Worm (Caenorhabditis elegans) whole organism, young adult: ENCODE measurements around the gene nas-29.

Source experiments
- B0019.2 ChIP-seq: fragments of 200-800 bp; sonication (Bioruptor generic); conservative IDR thresholded peaks from 2 replicates; pipeline ENCODE4 v1.3.6; 2022; ENCODE audit warnings: missing genetic modification reagents, missing genetic modification characterization, missing compliant biosample characterization
- B0035.1 ChIP-seq: sonication (generic microtip); optimal IDR thresholded peaks from 2 replicates; lab custom pipeline; 2016; ENCODE audit warnings: missing genetic modification characterization, mild to moderate bottlenecking, missing compliant biosample characterization, missing genotype, missing genetic modification reagents
- B0336.3 ChIP-seq: fragments of 200-800 bp; sonication (Bioruptor generic); IDR thresholded peaks from 2 replicates; pipeline ENCODE4 v1.3.6; 2022; ENCODE audit warnings: missing genetic modification characterization, missing compliant biosample characterization
- F22D6.2 ChIP-seq: sonication (generic microtip); optimal IDR thresholded peaks from 2 replicates; lab custom pipeline; 2016; ENCODE audit warnings: mild to moderate bottlenecking, missing genetic modification characterization, missing compliant biosample characterization
- F37B4.10 ChIP-seq: fragments of 200-800 bp; sonication (Bioruptor generic); IDR thresholded peaks from 2 replicates; pipeline ENCODE4 v1.3.6; 2022; ENCODE audit warnings: missing genetic modification characterization, missing compliant biosample characterization
- F55B11.4 ChIP-seq: sonication (generic microtip); optimal IDR thresholded peaks from 2 replicates; lab custom pipeline; 2016; ENCODE audit warnings: missing compliant biosample characterization, missing genetic modification characterization, borderline replicate concordance; ENCODE audit not compliant: insufficient read depth
- F57A8.1 ChIP-seq: fragments of 200-800 bp; sonication (Bioruptor generic); optimal IDR thresholded peaks from 2 replicates; lab custom pipeline; 2018; ENCODE audit warnings: mild to moderate bottlenecking, missing genetic modification characterization, moderate library complexity, missing compliant biosample characterization
- K11D2.4 ChIP-seq: fragments of 200-800 bp; sonication (Bioruptor generic); IDR thresholded peaks from 2 replicates; pipeline ENCODE4 v1.3.6; 2022; ENCODE audit warnings: missing genetic modification reagents, missing genetic modification characterization, missing compliant biosample characterization
- Y53G8AR.9 ChIP-seq: fragments of 200-800 bp; sonication (Bioruptor generic); conservative IDR thresholded peaks from 2 replicates; pipeline ENCODE4 v1.3.6; 2022; ENCODE audit warnings: missing genetic modification reagents, missing genetic modification characterization, missing compliant biosample characterization
- Y67H2A.10 ChIP-seq: fragments of 200-800 bp; sonication (Bioruptor generic); conservative IDR thresholded peaks from 2 replicates; pipeline ENCODE4 v1.3.6; 2022; ENCODE audit warnings: missing genetic modification reagents, missing genetic modification characterization, missing compliant biosample characterization
- ZK185.1 ChIP-seq: sonication (generic microtip); optimal IDR thresholded peaks from 2 replicates; lab custom pipeline; 2016; ENCODE audit warnings: mild to moderate bottlenecking, missing genetic modification characterization, missing compliant biosample characterization; ENCODE audit not compliant: poor library complexity, severe bottlenecking
- ama-1 ChIP-seq, 3 experiments: fragments of 150-350 bp in 1 of 3; sonication (generic microtip) in 2 of 3; optimal IDR thresholded peaks; 2 replicates each; lab custom pipeline; 2014 to 2018; ENCODE audit warnings: missing biosample characterization in 2 of 3, missing genetic modification characterization in 2 of 3, missing genetic modification reagents in 2 of 3
- aptf-2 ChIP-seq: fragments of 200-800 bp; sonication (Bioruptor generic); conservative IDR thresholded peaks from 2 replicates; pipeline ENCODE4 v1.3.6; 2022; ENCODE audit warnings: missing genetic modification reagents, missing genetic modification characterization, missing compliant biosample characterization
- cebp-1 ChIP-seq, 2 experiments: fragments of 200-800 bp in 1 of 2; sonication (Bioruptor generic) in 1 of 2; sonication (generic microtip) in 1 of 2; IDR thresholded peaks in 1 of 2; optimal IDR thresholded peaks in 1 of 2; 2 replicates each; pipeline versions ENCODE4 v1.3.6 to Lab custom; 2017 to 2022; ENCODE audit warnings: missing compliant biosample characterization in 2 of 2, missing genetic modification characterization in 2 of 2, mild to moderate bottlenecking in 1 of 2, missing genetic modification reagents in 1 of 2, moderate library complexity in 1 of 2
- ceh-100 ChIP-seq: fragments of 200-800 bp; sonication (Bioruptor generic); IDR thresholded peaks from 2 replicates; pipeline ENCODE4 v1.3.6; 2022; ENCODE audit warnings: missing genetic modification reagents, missing genetic modification characterization, missing compliant biosample characterization
- ceh-79 ChIP-seq: sonication (generic microtip); optimal IDR thresholded peaks from 2 replicates; lab custom pipeline; 2017; ENCODE audit warnings: mild to moderate bottlenecking, missing genetic modification characterization, missing compliant biosample characterization
- ceh-91 ChIP-seq: fragments of 200-800 bp; sonication (Bioruptor generic); IDR thresholded peaks from 2 replicates; pipeline ENCODE4 v1.3.6; 2022; ENCODE audit warnings: missing genetic modification reagents, missing genetic modification characterization, missing compliant biosample characterization
- egl-18 ChIP-seq: fragments of 200-800 bp; sonication (Bioruptor generic); IDR thresholded peaks from 2 replicates; pipeline ENCODE4 v1.3.6; 2022; ENCODE audit warnings: missing genetic modification reagents, missing genetic modification characterization, missing compliant biosample characterization
- egrh-3 ChIP-seq: fragments of 200-800 bp; sonication (Bioruptor generic); IDR thresholded peaks from 2 replicates; pipeline ENCODE4 v1.3.6; 2022; ENCODE audit warnings: missing genetic modification reagents, missing genetic modification characterization, missing compliant biosample characterization
- gei-17 ChIP-seq: fragments of 200-800 bp; sonication (Bioruptor generic); optimal IDR thresholded peaks from 2 replicates; lab custom pipeline; 2018; ENCODE audit warnings: mild to moderate bottlenecking, missing genetic modification characterization, missing compliant biosample characterization
- him-1 ChIP-seq: sonication (generic microtip); optimal IDR thresholded peaks from 2 replicates; lab custom pipeline; 2016; ENCODE audit warnings: missing genotype, missing genetic modification reagents, missing genetic modification characterization, missing compliant biosample characterization
- hmg-1.2 ChIP-seq: fragments of 200-800 bp; sonication (Bioruptor generic); IDR thresholded peaks from 2 replicates; pipeline ENCODE4 v1.3.6; 2022; ENCODE audit warnings: missing genetic modification reagents, missing genetic modification characterization, missing compliant biosample characterization
- hrde-1 ChIP-seq: sonication (generic microtip); optimal IDR thresholded peaks from 2 replicates; lab custom pipeline; 2016; ENCODE audit warnings: missing genetic modification characterization, mild to moderate bottlenecking, missing compliant biosample characterization, moderate library complexity, missing genotype, missing genetic modification reagents, borderline replicate concordance
- lag-1 ChIP-seq: fragments of 200-800 bp; sonication (Bioruptor generic); IDR thresholded peaks from 2 replicates; pipeline ENCODE4 v1.3.6; 2022; ENCODE audit warnings: missing genetic modification reagents, missing genetic modification characterization, missing compliant biosample characterization
- lsl-1 ChIP-seq: fragments of 200-800 bp; sonication (Bioruptor generic); optimal IDR thresholded peaks from 2 replicates; lab custom pipeline; 2018; ENCODE audit warnings: mild to moderate bottlenecking, missing genetic modification characterization, moderate library complexity, missing compliant biosample characterization
- madf-8 ChIP-seq: fragments of 200-800 bp; sonication (Bioruptor generic); conservative IDR thresholded peaks from 2 replicates; pipeline ENCODE4 v1.3.6; 2022; ENCODE audit warnings: missing genetic modification reagents, missing genetic modification characterization, missing compliant biosample characterization
- nfya-2 ChIP-seq: fragments of 200-800 bp; sonication (Bioruptor generic); IDR thresholded peaks from 2 replicates; pipeline ENCODE4 v1.3.6; 2022; ENCODE audit warnings: missing genetic modification reagents, missing genetic modification characterization, missing compliant biosample characterization
- nfyb-1 ChIP-seq: fragments of 200-800 bp; sonication (Bioruptor generic); IDR thresholded peaks from 2 replicates; pipeline ENCODE4 v1.3.6; 2022; ENCODE audit warnings: missing genetic modification reagents, missing genetic modification characterization, missing compliant biosample characterization
- nhr-27 ChIP-seq: fragments of 200-800 bp; sonication (Bioruptor generic); optimal IDR thresholded peaks from 2 replicates; lab custom pipeline; 2018; ENCODE audit warnings: mild to moderate bottlenecking, missing genetic modification characterization, moderate library complexity, missing compliant biosample characterization
- rec-8 ChIP-seq, 2 experiments: sonication (generic microtip); optimal IDR thresholded peaks; 2 replicates each; lab custom pipeline; 2016; ENCODE audit warnings: mild to moderate bottlenecking in 2 of 2, missing genetic modification characterization in 2 of 2, missing genetic modification reagents in 2 of 2, missing genotype in 2 of 2, missing biosample characterization in 1 of 2, missing compliant biosample characterization in 1 of 2, moderate library complexity in 1 of 2
- sdz-38 ChIP-seq: sonication (generic microtip); optimal IDR thresholded peaks from 2 replicates; lab custom pipeline; 2016; ENCODE audit warnings: missing genotype, missing genetic modification characterization, missing compliant biosample characterization
- snpc-1.3 ChIP-seq: sonication (generic microtip); optimal IDR thresholded peaks from 2 replicates; lab custom pipeline; 2017; ENCODE audit warnings: missing genetic modification characterization, mild to moderate bottlenecking, missing compliant biosample characterization, antibody characterized with exemption, moderate library complexity, missing genotype, missing genetic modification reagents; ENCODE audit not compliant: insufficient read depth
- somi-1 ChIP-seq: fragments of 200-800 bp; sonication (Bioruptor generic); optimal IDR thresholded peaks from 2 replicates; lab custom pipeline; 2018; ENCODE audit warnings: mild to moderate bottlenecking, missing genetic modification characterization, missing compliant biosample characterization
- tbp1 ChIP-seq: fragments of 200-800 bp; sonication (Bioruptor generic); optimal IDR thresholded peaks from 2 replicates; lab custom pipeline; 2018; ENCODE audit warnings: mild to moderate bottlenecking, missing genetic modification characterization, missing compliant biosample characterization
- unc-130 ChIP-seq: sonication (generic microtip); optimal IDR thresholded peaks from 2 replicates; lab custom pipeline; 2016; ENCODE audit warnings: missing genetic modification reagents, missing genetic modification characterization, missing compliant biosample characterization
- ztf-18 ChIP-seq: sonication (generic microtip); optimal IDR thresholded peaks from 2 replicates; lab custom pipeline; 2016; ENCODE audit warnings: missing genotype, mild to moderate bottlenecking, missing genetic modification characterization, missing compliant biosample characterization
- ztf-22 ChIP-seq: fragments of 200-800 bp; sonication (Bioruptor generic); optimal IDR thresholded peaks from 2 replicates; lab custom pipeline; 2018; ENCODE audit warnings: mild to moderate bottlenecking, missing genetic modification characterization, moderate library complexity, missing compliant biosample characterization
- ztf-26 ChIP-seq: sonication (generic microtip); optimal IDR thresholded peaks from 2 replicates; lab custom pipeline; 2017; ENCODE audit warnings: missing genetic modification characterization, missing compliant biosample characterization
- ztf-3 ChIP-seq: fragments of 200-800 bp; sonication (Bioruptor generic); optimal IDR thresholded peaks from 2 replicates; lab custom pipeline; 2018; ENCODE audit warnings: mild to moderate bottlenecking, missing genetic modification characterization, missing compliant biosample characterization

The nas-29 gene

DNA sequence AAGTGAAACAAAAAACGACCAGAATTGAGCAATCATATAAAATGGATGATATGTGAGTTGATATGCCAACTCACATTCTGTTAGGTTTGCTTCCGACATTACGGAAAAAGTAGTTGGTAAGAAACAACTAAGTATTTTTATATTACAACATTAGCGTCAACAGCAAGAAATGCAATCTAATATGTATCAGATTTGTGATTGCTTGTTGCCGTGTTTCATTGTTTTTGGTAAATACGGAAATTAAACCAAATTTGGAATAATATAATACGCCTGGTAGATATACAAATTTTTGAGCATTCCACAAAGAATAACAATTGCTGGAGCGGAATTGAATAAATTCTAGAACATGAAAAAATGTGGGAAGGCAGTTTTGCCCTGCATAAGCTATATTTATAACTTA is 12.7 kb upstream of the nas-29 start, which contains the start of gene srb-12:
TSS of gene srb-12 (minus strand) at position 101 of the 400 bp plus-strand sequence.
- no peak for TF ChIP-seq K11D2.4 (GFP tag; lab: Robert Waterston, UW)
- no peak for TF ChIP-seq Y53G8AR.9 (GFP tag; lab: Robert Waterston, UW)
- TF ChIP-seq F22D6.2 (tag; lab: Kevin White, UChicago): no peak
- no peak for TF ChIP-seq ztf-26
- no peak for TF ChIP-seq ceh-91 (GFP tag; lab: Robert Waterston, UW)
- TF ChIP-seq hmg-1.2: no peak
- no peak for TF ChIP-seq ztf-18 (tag; lab: Kevin White, UChicago)
- TF ChIP-seq snpc-1.3 (tag; lab: Kevin White, UChicago): no peak
- TF ChIP-seq cebp-1 (GFP tag; IDR thresholded peaks at IDR 0.05; lab: Robert Waterston, UW): no peak
- no peak for TF ChIP-seq cebp-1 (tag; optimal IDR thresholded peaks at IDR 0.05; lab: Kevin White, UChicago)
- TF ChIP-seq F57A8.1 (GFP tag; lab: Kevin White, UChicago): no peak
- no peak for TF ChIP-seq aptf-2 (GFP tag; lab: Robert Waterston, UW)
- no peak for TF ChIP-seq ama-1 (optimal IDR thresholded peaks at IDR 0.05; lab: Kevin White, UChicago)
- no peak for TF ChIP-seq ama-1 (GFP tag; optimal IDR thresholded peaks at IDR 0.05; lab: Kevin White, UChicago)
- TF ChIP-seq ztf-22 (GFP tag; lab: Kevin White, UChicago): no peak
- TF ChIP-seq tbp1 (GFP tag; lab: Kevin White, UChicago): no peak
- TF ChIP-seq ceh-100 (GFP tag; lab: Robert Waterston, UW): no peak
- TF ChIP-seq B0019.2 (GFP tag; lab: Robert Waterston, UW): no peak

- TF ChIP-seq egrh-3 (GFP tag; lab: Robert Waterston, UW) (no peak), F37B4.10 (GFP tag; lab: Robert Waterston, UW) (no peak)
Observed at ce11 chrII:5150829-5151228, 9.0 kb upstream of the nas-29 start, which contains the start of gene srb-16. srb-16 (minus strand) TSS chrII:5150929.

DNA sequence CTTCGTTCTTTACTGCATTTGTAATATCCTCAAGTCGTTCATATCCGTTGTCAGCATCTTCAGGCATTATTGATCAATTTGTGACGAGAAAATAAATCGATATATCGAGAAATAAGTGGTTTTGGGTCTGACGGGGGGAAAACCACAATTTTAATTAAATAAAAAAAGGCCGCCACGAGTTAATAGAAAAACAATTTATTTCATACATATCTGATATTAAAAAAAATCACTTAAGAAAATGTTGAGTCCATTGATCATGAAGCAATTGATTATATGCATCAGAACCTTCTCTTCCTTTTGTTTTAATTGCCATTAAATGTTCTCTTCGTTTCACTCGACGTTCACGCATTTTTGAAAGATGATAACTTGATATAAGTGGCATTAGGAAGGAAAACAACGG is 6.5 kb upstream of the nas-29 start, which contains the start of gene F58A6.5:
TSS of gene F58A6.5 (minus strand) at position 101 of the 400 bp plus-strand sequence.
- TF ChIP-seq cebp-1 (GFP tag; IDR thresholded peaks at IDR 0.05; lab: Robert Waterston, UW) (no peak), cebp-1 (tag; optimal IDR thresholded peaks at IDR 0.05; lab: Kevin White, UChicago) (no peak), hrde-1 (no peak), B0035.1 (tag; lab: Kevin White, UChicago) (no peak), lsl-1 (GFP tag; lab: Kevin White, UChicago) (no peak), madf-8 (GFP tag; lab: Robert Waterston, UW) (no peak)

- TF ChIP-seq Y53G8AR.9 (GFP tag; lab: Robert Waterston, UW): no peak
- no peak for TF ChIP-seq him-1
- no peak for TF ChIP-seq ceh-79 (tag; lab: Kevin White, UChicago)
- no peak for TF ChIP-seq hmg-1.2
- TF ChIP-seq nfyb-1 (GFP tag; lab: Robert Waterston, UW): no peak
- no peak for TF ChIP-seq nhr-27 (tag; lab: Kevin White, UChicago)
- no peak for TF ChIP-seq ztf-3 (GFP tag; lab: Kevin White, UChicago)
- TF ChIP-seq lag-1 (GFP tag; lab: Robert Waterston, UW): no peak
Observed at ce11 chrII:5142619-5143018, 783 bp upstream of the nas-29 start, which contains the start of gene F58A6.1. F58A6.1 (plus strand) TSS chrII:5142919.

- TF ChIP-seq Y67H2A.10 (GFP tag; lab: Robert Waterston, UW): no peak
- TF ChIP-seq F37B4.10 (GFP tag; lab: Robert Waterston, UW): no peak
- TF ChIP-seq sdz-38: no peak
- TF ChIP-seq F55B11.4 (tag; lab: Kevin White, UChicago): no peak
- no peak for TF ChIP-seq nfya-2 (GFP tag; lab: Robert Waterston, UW)
- no peak for TF ChIP-seq rec-8 (tag; optimal IDR thresholded peaks at IDR 0.05; lab: Kevin White, UChicago)
- no peak for TF ChIP-seq egl-18 (GFP tag; lab: Robert Waterston, UW)
- TF ChIP-seq gei-17 (GFP tag; lab: Kevin White, UChicago): no peak
- TF ChIP-seq ZK185.1: no peak
- TF ChIP-seq unc-130 (GFP tag; lab: Kevin White, UChicago): no peak
- TF ChIP-seq madf-8 (GFP tag; lab: Robert Waterston, UW): no peak
- no peak for TF ChIP-seq somi-1 (GFP tag; lab: Kevin White, UChicago)
- no peak for TF ChIP-seq B0336.3 (GFP tag; lab: Robert Waterston, UW)
Observed at ce11 chrII:5136296-5136767, 5.5 kb downstream of the nas-29 start, which contains the start of gene F58A6.2. F58A6.2 (plus strand) TSS chrII:5136717.
